Fruit fly (Drosophila melanogaster) whole organism, wandering third instar larva: ENCODE data around the gene Cfp1.

Experiments used
- CG32264 ChIP-seq: fragments of 200-800 bp; sonication (Bioruptor generic); optimal IDR thresholded peaks from 2 replicates; lab custom pipeline; 2016; ENCODE audit warnings: missing biosample characterization, missing genetic modification characterization
- CrebA ChIP-seq: fragments of 200-800 bp; sonication (Bioruptor generic); optimal IDR thresholded peaks from 2 replicates; lab custom pipeline; 2016; ENCODE audit warnings: missing biosample characterization, mild to moderate bottlenecking, missing genetic modification characterization, borderline replicate concordance
- Dfd ChIP-seq: fragments of >200 bp; optimal IDR thresholded peaks from 2 replicates; lab custom pipeline; 2017; ENCODE audit warnings: missing biosample characterization, missing genetic modification characterization
- Dif ChIP-seq: fragments of 200-275, 200-300 bp; sonication (Bioruptor generic); optimal IDR thresholded peaks from 2 replicates; lab custom pipeline; 2018; ENCODE audit warnings: missing biosample characterization, missing genetic modification characterization; ENCODE audit not compliant: partially characterized antibody
- GATAd ChIP-seq: sonication (Bioruptor generic); optimal IDR thresholded peaks from 2 replicates; lab custom pipeline; 2016; ENCODE audit warnings: missing biosample characterization, missing genetic modification characterization
- HLH106 ChIP-seq: fragments of 200-800 bp; optimal IDR thresholded peaks from 3 replicates; lab custom pipeline; 2019; ENCODE audit warnings: missing biosample characterization, mild to moderate bottlenecking, missing genetic modification characterization, moderate library complexity
- Hnf4 ChIP-seq: fragments of 200-800 bp; sonication (Bioruptor generic); optimal IDR thresholded peaks from 2 replicates; lab custom pipeline; 2016; ENCODE audit warnings: missing biosample characterization, mild to moderate bottlenecking, missing genetic modification characterization
- Hr78 ChIP-seq: fragments of >200 bp; optimal IDR thresholded peaks from 2 replicates; lab custom pipeline; 2017; ENCODE audit warnings: missing biosample characterization, missing genetic modification characterization
- Hr83 ChIP-seq: fragments of 200-300 bp; sonication (Bioruptor generic); optimal IDR thresholded peaks from 2 replicates; lab custom pipeline; 2016; ENCODE audit warnings: missing biosample characterization, mild to moderate bottlenecking, missing genetic modification characterization, moderate library complexity; ENCODE audit not compliant: poor library complexity, severe bottlenecking
- Jra ChIP-seq: sonication (Bioruptor generic); optimal IDR thresholded peaks from 2 replicates; lab custom pipeline; 2016; ENCODE audit warnings: missing biosample characterization, missing genetic modification characterization
- Mio ChIP-seq: sonication (Bioruptor generic); optimal IDR thresholded peaks from 2 replicates; lab custom pipeline; 2016; ENCODE audit warnings: missing biosample characterization, missing genetic modification characterization
- Myc ChIP-seq: fragments of >200 bp; optimal IDR thresholded peaks from 2 replicates; lab custom pipeline; 2017
- N ChIP-seq: fragments of >200 bp; optimal IDR thresholded peaks from 2 replicates; lab custom pipeline; 2018; ENCODE audit warnings: missing biosample characterization, missing external identifiers, missing genetic modification characterization
- OdsH ChIP-seq: fragments of 200-800 bp; sonication (Bioruptor generic); optimal IDR thresholded peaks from 2 replicates; lab custom pipeline; 2016; ENCODE audit warnings: missing biosample characterization, mild to moderate bottlenecking, missing genetic modification characterization
- Rel ChIP-seq, 2 experiments: fragments of 200-800 bp; sonication (Bioruptor generic) in 1 of 2; optimal IDR thresholded peaks; 2 replicates in 1 of 2; 3 replicates in 1 of 2; lab custom pipeline; 2016 to 2019; ENCODE audit warnings: mild to moderate bottlenecking in 2 of 2, missing biosample characterization in 2 of 2, missing genetic modification characterization in 2 of 2, moderate library complexity in 1 of 2
- Sp1 ChIP-seq: fragments of 200-800 bp; sonication (Bioruptor generic); optimal IDR thresholded peaks from 3 replicates; lab custom pipeline; 2019; ENCODE audit warnings: missing biosample characterization, mild to moderate bottlenecking, missing genetic modification characterization, moderate library complexity
- Vsx2 ChIP-seq: fragments of 200-300, 225-300 bp; sonication (Bioruptor generic); optimal IDR thresholded peaks from 2 replicates; lab custom pipeline; 2018; ENCODE audit warnings: missing biosample characterization, missing genetic modification characterization; ENCODE audit not compliant: partially characterized antibody
- br ChIP-seq: fragments of 200-800 bp; sonication (Bioruptor generic); optimal IDR thresholded peaks from 2 replicates; lab custom pipeline; 2016; ENCODE audit warnings: missing biosample characterization, missing genetic modification characterization
- brk ChIP-seq: fragments of 200-800 bp; sonication (Bioruptor generic); optimal IDR thresholded peaks from 2 replicates; lab custom pipeline; 2016; ENCODE audit warnings: missing biosample characterization, mild to moderate bottlenecking, missing genetic modification characterization
- dl ChIP-seq, 2 experiments: fragments of 175-275, 200-275 bp in 1 of 2; fragments of 200-275 bp in 1 of 2; sonication (Bioruptor generic); optimal IDR thresholded peaks; lab custom pipeline; 2018; ENCODE audit warnings: mild to moderate bottlenecking in 2 of 2, missing biosample characterization in 2 of 2, missing genetic modification characterization in 2 of 2, moderate library complexity in 2 of 2; ENCODE audit not compliant: partially characterized antibody in 2 of 2, insufficient read depth in 1 of 2
- dmrt93B ChIP-seq: fragments of 200-800 bp; sonication (Bioruptor generic); optimal IDR thresholded peaks from 2 replicates; lab custom pipeline; 2018; ENCODE audit warnings: missing biosample characterization, mild to moderate bottlenecking, missing genetic modification characterization
- ey ChIP-seq: fragments of 200-800 bp; sonication (Bioruptor generic); optimal IDR thresholded peaks from 2 replicates; lab custom pipeline; 2016; ENCODE audit warnings: missing biosample characterization, missing genetic modification characterization
- foxo ChIP-seq, 2 experiments: fragments of 200-800 bp; sonication (Bioruptor generic); optimal IDR thresholded peaks; 2 replicates in 1 of 2; 3 replicates in 1 of 2; lab custom pipeline; 2016 to 2017; ENCODE audit warnings: missing biosample characterization in 2 of 2, missing genetic modification characterization in 2 of 2
- fru ChIP-seq: fragments of 200-800 bp; sonication (Bioruptor generic); optimal IDR thresholded peaks from 3 replicates; lab custom pipeline; 2016; ENCODE audit warnings: missing biosample characterization, mild to moderate bottlenecking, missing genetic modification characterization
- h ChIP-seq: fragments of 200-800 bp; sonication (Bioruptor generic); optimal IDR thresholded peaks from 3 replicates; lab custom pipeline; 2016; ENCODE audit warnings: missing biosample characterization, mild to moderate bottlenecking, missing genetic modification characterization
- lola ChIP-seq: fragments of >200 bp; optimal IDR thresholded peaks from 2 replicates; lab custom pipeline; 2017; ENCODE audit warnings: missing biosample characterization, missing genetic modification characterization
- pan ChIP-seq: fragments of >200 bp; optimal IDR thresholded peaks from 2 replicates; lab custom pipeline; 2017
- psq ChIP-seq: fragments of 200-800 bp; sonication (Bioruptor generic); optimal IDR thresholded peaks from 3 replicates; lab custom pipeline; 2017; ENCODE audit warnings: missing biosample characterization, mild to moderate bottlenecking, missing genetic modification characterization, moderate library complexity
- rgr ChIP-seq: fragments of 200-800 bp; sonication (Bioruptor generic); optimal IDR thresholded peaks from 3 replicates; lab custom pipeline; 2016; ENCODE audit warnings: missing biosample characterization, mild to moderate bottlenecking, missing genetic modification characterization
- sage ChIP-seq: fragments of 200-800 bp; sonication (Bioruptor generic); optimal IDR thresholded peaks from 2 replicates; lab custom pipeline; 2016; ENCODE audit warnings: missing biosample characterization, mild to moderate bottlenecking, missing genetic modification characterization
- sv ChIP-seq: fragments of 200-800 bp; sonication (Bioruptor generic); optimal IDR thresholded peaks from 3 replicates; lab custom pipeline; 2016; ENCODE audit warnings: missing biosample characterization, missing genetic modification characterization
- usp ChIP-seq: fragments of >200 bp; optimal IDR thresholded peaks from 2 replicates; lab custom pipeline; 2017; ENCODE audit warnings: missing biosample characterization, missing genetic modification characterization
- woc ChIP-seq: sonication (Bioruptor generic); optimal IDR thresholded peaks from 2 replicates; lab custom pipeline; 2016; ENCODE audit warnings: missing biosample characterization, mild to moderate bottlenecking, missing genetic modification characterization

Cfp1 gene

dm6 chrX:9296518-9296917 is 23.8 kb upstream of the Cfp1 start:
- TF ChIP-seq dmrt93B (GFP tag; lab: Kevin White, UChicago) (no peak), Dfd (GFP tag; lab: Kevin White, UChicago) (peak; percentile 92), CG32264 (no peak)

dm6 chrX:9295518-9295917 is 22.8 kb upstream of the Cfp1 start:
- TF ChIP-seq h (peak; percentile 9), ey (GFP tag; lab: Kevin White, UChicago) (no peak)
- TF ChIP-seq, all 38 proteins: peak for 1

- TF ChIP-seq N (no peak), usp (no peak), CrebA (no peak), Dfd (GFP tag; lab: Kevin White, UChicago) (no peak), Jra (GFP tag; lab: Kevin White, UChicago) (no peak), Hr78 (GFP tag; lab: Kevin White, UChicago) (no peak), woc (GFP tag; lab: Kevin White, UChicago) (no peak), sv (no peak), foxo (GFP tag; optimal IDR thresholded peaks at IDR 0.05; lab: Kevin White, UChicago) (no peak), Myc (lab: Kevin White, UChicago) (no peak), br (GFP tag; lab: Kevin White, UChicago) (no peak), HLH106 (tag; lab: Kevin White, UChicago) (no peak), Sp1 (GFP tag; lab: Kevin White, UChicago) (no peak), Hnf4 (GFP tag; lab: Kevin White, UChicago) (no peak), brk (GFP tag; lab: Kevin White, UChicago) (no peak), sage (GFP tag; lab: Kevin White, UChicago) (no peak), psq (GFP tag; lab: Kevin White, UChicago) (no peak), Dif (GFP tag; lab: Kevin White, UChicago) (no peak), OdsH (GFP tag; lab: Kevin White, UChicago) (no peak), Rel (GFP tag; optimal IDR thresholded peaks at IDR 0.05; lab: Kevin White, UChicago) (no peak), Rel (tag; optimal IDR thresholded peaks at IDR 0.05; lab: Kevin White, UChicago) (no peak)
- TF ChIP-seq, all 38 proteins: peak for 0
These were observed 18.5 kb upstream of the Cfp1 start for dm6 chrX:9291270-9291669.

DNA sequence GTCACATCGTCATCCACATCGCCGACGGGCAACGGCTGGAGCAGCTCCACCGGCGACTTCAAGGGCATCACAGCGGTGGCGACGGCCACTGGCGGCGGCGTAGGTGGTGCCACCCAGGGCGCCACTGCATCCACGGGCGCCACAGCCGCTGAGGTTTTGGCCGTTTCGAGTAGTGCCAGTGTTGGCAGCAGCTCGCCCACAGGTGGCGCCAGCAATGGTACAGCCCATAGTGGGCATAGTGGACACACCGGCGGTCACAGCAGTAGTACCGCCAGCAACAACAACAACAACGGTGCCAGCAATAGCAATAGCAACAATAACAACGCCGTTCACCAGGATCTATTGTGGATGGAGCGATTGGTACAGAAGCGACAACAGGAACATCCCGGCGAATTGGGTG is 13.6 kb upstream of the Cfp1 start:
- TF ChIP-seq Jra (GFP tag; lab: Kevin White, UChicago) (no peak), OdsH (GFP tag; lab: Kevin White, UChicago) (no peak), Dif (GFP tag; lab: Kevin White, UChicago) (no peak), Vsx2 (no peak), lola (no peak), sv (no peak), rgr (no peak), ey (GFP tag; lab: Kevin White, UChicago) (no peak), Hr83 (GFP tag; lab: Kevin White, UChicago) (no peak), Mio (no peak), woc (GFP tag; lab: Kevin White, UChicago) (no peak), Dfd (GFP tag; lab: Kevin White, UChicago) (no peak), Hnf4 (GFP tag; lab: Kevin White, UChicago) (no peak), sage (GFP tag; lab: Kevin White, UChicago) (no peak), Hr78 (GFP tag; lab: Kevin White, UChicago) (no peak), fru (GFP tag; lab: Kevin White, UChicago) (no peak), GATAd (no peak), psq (GFP tag; lab: Kevin White, UChicago) (no peak)
- TF ChIP-seq, all 38 proteins: peak for 0

DNA sequence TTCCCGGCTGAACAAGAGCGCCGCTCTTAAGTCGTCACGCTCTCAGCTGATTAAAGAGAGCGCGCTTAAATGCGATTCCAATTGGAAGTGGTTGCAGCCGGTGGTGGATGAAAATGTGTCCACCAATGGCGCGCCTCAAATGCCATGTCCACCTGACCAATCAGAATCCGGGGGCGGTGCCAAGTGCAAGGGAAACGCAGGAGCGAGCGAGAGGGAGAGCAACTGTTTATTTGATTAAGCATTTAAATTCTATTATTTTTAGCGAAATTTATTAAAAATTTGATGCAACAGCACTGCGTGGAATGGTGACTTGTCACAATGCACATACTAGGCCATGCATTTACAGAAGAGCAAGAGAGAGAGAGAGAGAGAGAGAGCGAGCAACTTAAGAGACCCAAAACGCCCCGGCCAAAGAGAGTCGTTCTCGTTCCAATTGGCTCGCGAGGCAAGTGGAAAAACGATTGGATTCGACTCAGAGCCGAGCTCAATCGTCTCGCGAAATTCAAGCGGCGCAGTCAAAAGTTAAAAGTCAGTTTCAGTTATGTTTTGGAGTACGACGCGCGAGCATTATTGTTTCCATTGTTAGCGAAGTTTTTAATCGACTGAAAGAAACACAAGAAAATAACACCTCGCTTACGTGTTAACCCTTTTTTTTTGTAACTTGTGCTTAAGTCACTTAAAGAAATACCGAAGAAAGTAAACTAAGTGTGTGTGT is 11.4 kb upstream of the Cfp1 start, which contains the start of gene lz:
lz (plus strand) TSS at position 626 of the 715 bp plus-strand sequence.
- TF ChIP-seq fru (GFP tag; lab: Kevin White, UChicago) (no peak), CrebA (no peak), pan (no peak), usp (no peak), sv (no peak), dl (GFP tag; optimal IDR thresholded peaks at IDR 0.05; lab: Kevin White, UChicago; ENCODE audit: insufficient read depth in 1 of 2, partially characterized antibody in 2 of 2) (peak; percentile 44 to 52), Sp1 (GFP tag; lab: Kevin White, UChicago) (no peak), Dif (GFP tag; lab: Kevin White, UChicago) (peak; percentile 80)
